Fruit fly (Drosophila melanogaster) whole organism, embryonic: ENCODE measurements around the gene CG33523.

Experiments
- ATbp ChIP-seq: fragments of 200-800 bp; sonication (Bioruptor generic); optimal IDR thresholded peaks from 2 replicates; lab custom pipeline; 2017; ENCODE audit warnings: missing biosample characterization, mild to moderate bottlenecking, missing genetic modification characterization, missing genetic modification reagents
- Ada2b ChIP-seq: fragments of 200-800 bp; sonication (Bioruptor generic); IDR thresholded peaks from 2 replicates; pipeline ENCODE4 v1.3.6; 2022; ENCODE audit warnings: missing biosample characterization, missing genetic modification characterization
- CG10274 ChIP-seq: fragments of 200-800 bp; sonication (Bioruptor generic); optimal IDR thresholded peaks from 3 replicates; lab custom pipeline; 2017; ENCODE audit warnings: missing biosample characterization, mild to moderate bottlenecking, missing genetic modification characterization
- CG12155 ChIP-seq: fragments of 200-800 bp; sonication (Bioruptor generic); optimal IDR thresholded peaks from 3 replicates; lab custom pipeline; 2016; ENCODE audit warnings: missing biosample characterization, missing genetic modification characterization
- CG12769 ChIP-seq: fragments of 200-800 bp; sonication (Bioruptor generic); optimal IDR thresholded peaks from 2 replicates; lab custom pipeline; 2019; ENCODE audit warnings: missing biosample characterization, mild to moderate bottlenecking, missing genetic modification characterization, moderate library complexity
- CG14710 ChIP-seq: fragments of 200-800 bp; sonication (Bioruptor generic); optimal IDR thresholded peaks from 3 replicates; lab custom pipeline; 2019; ENCODE audit warnings: missing biosample characterization, mild to moderate bottlenecking, missing genetic modification characterization, moderate library complexity
- CG15269 ChIP-seq: fragments of 200-800 bp; sonication (Bioruptor generic); optimal IDR thresholded peaks from 2 replicates; lab custom pipeline; 2018; ENCODE audit warnings: missing biosample characterization, mild to moderate bottlenecking, missing genetic modification characterization, moderate library complexity
- CG17612 ChIP-seq: fragments of 200-800 bp; sonication (Bioruptor generic); IDR thresholded peaks from 2 replicates; pipeline ENCODE4 v1.3.6; 2022; ENCODE audit warnings: missing biosample characterization, missing genetic modification characterization
- CG2889 ChIP-seq: fragments of 200-800 bp; sonication (Bioruptor generic); IDR thresholded peaks from 3 replicates; pipeline ENCODE4 v1.3.6; 2022; ENCODE audit warnings: missing biosample characterization, missing genetic modification characterization
- CG3407 ChIP-seq: fragments of 200-800 bp; sonication (Bioruptor generic); optimal IDR thresholded peaks from 2 replicates; lab custom pipeline; 2018; ENCODE audit warnings: missing biosample characterization, mild to moderate bottlenecking, missing genetic modification characterization
- CG4404 ChIP-seq: fragments of 200-800 bp; sonication (Bioruptor generic); IDR thresholded peaks from 2 replicates; pipeline ENCODE4 v1.3.6; 2022; ENCODE audit warnings: missing biosample characterization, missing genetic modification characterization
- CG8765 ChIP-seq: fragments of 200-800 bp; sonication (Bioruptor generic); IDR thresholded peaks from 2 replicates; pipeline ENCODE4 v1.3.6; 2022; ENCODE audit warnings: missing biosample characterization, missing genetic modification characterization
- CHES-1-like ChIP-seq: fragments of 200-800 bp; sonication (Bioruptor generic); optimal IDR thresholded peaks from 2 replicates; lab custom pipeline; 2016; ENCODE audit warnings: missing biosample characterization, missing genetic modification characterization
- CrebB ChIP-seq: fragments of 200-800 bp; sonication (Bioruptor generic); optimal IDR thresholded peaks from 3 replicates; lab custom pipeline; 2018; ENCODE audit warnings: missing biosample characterization, mild to moderate bottlenecking, missing genetic modification characterization
- Dp ChIP-seq: fragments of 200-800 bp; sonication (Bioruptor generic); optimal IDR thresholded peaks from 2 replicates; lab custom pipeline; 2018; ENCODE audit warnings: missing biosample characterization, mild to moderate bottlenecking, missing genetic modification characterization, moderate library complexity
- E2f2 ChIP-seq: fragments of 200-800 bp; sonication (Bioruptor generic); IDR thresholded peaks from 2 replicates; pipeline ENCODE4 v1.3.6; 2022; ENCODE audit warnings: missing biosample characterization, missing genetic modification characterization
- Ets65A ChIP-seq: fragments of 200-800 bp; sonication (Bioruptor generic); peaks from one replicate; lab custom pipeline; 2016; ENCODE audit warnings: missing biosample characterization, missing genetic modification characterization
- Ets97D ChIP-seq: fragments of 200-800 bp; sonication (Bioruptor generic); optimal IDR thresholded peaks from 3 replicates; lab custom pipeline; 2016; ENCODE audit warnings: missing biosample characterization, missing genetic modification characterization
- HmgZ ChIP-seq: fragments of 200-800 bp; sonication (Bioruptor generic); optimal IDR thresholded peaks from 2 replicates; lab custom pipeline; 2018; ENCODE audit warnings: missing biosample characterization, mild to moderate bottlenecking, missing genetic modification characterization
- Hr39 ChIP-seq: fragments of >200 bp; optimal IDR thresholded peaks from 2 replicates; lab custom pipeline; 2017
- Hr78 ChIP-seq, 2 experiments: fragments of 200-800 bp in 1 of 2; fragments of >200 bp in 1 of 2; sonication (Bioruptor generic) in 1 of 2; optimal IDR thresholded peaks; 2 replicates each; lab custom pipeline; 2017 to 2019; ENCODE audit warnings: missing biosample characterization in 2 of 2, missing genetic modification characterization in 2 of 2, mild to moderate bottlenecking in 1 of 2, moderate library complexity in 1 of 2
- Mad ChIP-seq: fragments of 200-800 bp; sonication (Bioruptor generic); optimal IDR thresholded peaks from 2 replicates; lab custom pipeline; 2016; ENCODE audit warnings: missing biosample characterization, missing genetic modification characterization
- Max ChIP-seq: fragments of 200-800 bp; sonication (Bioruptor generic); optimal IDR thresholded peaks from 2 replicates; lab custom pipeline; 2016; ENCODE audit warnings: missing biosample characterization, mild to moderate bottlenecking, missing genetic modification characterization
- Oli ChIP-seq: fragments of 200-800 bp; sonication (Bioruptor generic); optimal IDR thresholded peaks from 2 replicates; lab custom pipeline; 2018; ENCODE audit warnings: missing biosample characterization, mild to moderate bottlenecking, missing genetic modification characterization, moderate library complexity
- Scr ChIP-seq: fragments of 200-800 bp; sonication (Bioruptor generic); IDR thresholded peaks from 2 replicates; pipeline ENCODE4 v1.3.6; 2022; ENCODE audit warnings: missing biosample characterization, missing genetic modification characterization; ENCODE audit not compliant: partially characterized antibody
- Ssrp ChIP-seq: fragments of 200-800 bp; sonication (Bioruptor generic); optimal IDR thresholded peaks from 2 replicates; lab custom pipeline; 2018; ENCODE audit warnings: missing biosample characterization, mild to moderate bottlenecking, missing genetic modification characterization, moderate library complexity
- Vsx1 ChIP-seq: fragments of 200-800 bp; sonication (Bioruptor generic); optimal IDR thresholded peaks from 2 replicates; lab custom pipeline; 2017; ENCODE audit warnings: missing biosample characterization, mild to moderate bottlenecking, missing genetic modification characterization, missing genetic modification reagents
- ap ChIP-seq: fragments of 200-800 bp; sonication (Bioruptor generic); IDR thresholded peaks from 2 replicates; pipeline ENCODE4 v1.3.6; 2022; ENCODE audit warnings: missing biosample characterization, missing genetic modification characterization
- ato ChIP-seq: fragments of 200-800 bp; sonication (Bioruptor generic); IDR thresholded peaks from 2 replicates; pipeline ENCODE4 v1.3.6; 2022; ENCODE audit warnings: missing biosample characterization, missing genetic modification characterization; ENCODE audit not compliant: partially characterized antibody
- da ChIP-seq: fragments of 200-800 bp; sonication (Bioruptor generic); optimal IDR thresholded peaks from 2 replicates; lab custom pipeline; 2016; ENCODE audit warnings: missing biosample characterization, missing genetic modification characterization
- dm ChIP-seq: fragments of 200-800 bp; sonication (Bioruptor generic); optimal IDR thresholded peaks from 3 replicates; lab custom pipeline; 2016; ENCODE audit warnings: missing biosample characterization, missing genetic modification characterization
- dmrt11E ChIP-seq: fragments of 200-800 bp; sonication (Bioruptor generic); optimal IDR thresholded peaks from 3 replicates; lab custom pipeline; 2018; ENCODE audit warnings: missing biosample characterization, mild to moderate bottlenecking, missing genetic modification characterization, moderate library complexity
- fd64A ChIP-seq: fragments of 200-800 bp; sonication (Bioruptor generic); optimal IDR thresholded peaks from 3 replicates; lab custom pipeline; 2018; ENCODE audit warnings: missing biosample characterization, mild to moderate bottlenecking, missing genetic modification characterization
- ftz-f1 ChIP-seq: fragments of 200-800 bp; sonication (Bioruptor generic); optimal IDR thresholded peaks from 2 replicates; lab custom pipeline; 2016; ENCODE audit warnings: missing biosample characterization, missing genetic modification characterization
- gfzf ChIP-seq: fragments of 200-800 bp; sonication (Bioruptor generic); optimal IDR thresholded peaks from 2 replicates; lab custom pipeline; 2016; ENCODE audit warnings: missing biosample characterization, mild to moderate bottlenecking, missing genetic modification characterization, moderate library complexity
- grau ChIP-seq: fragments of 200-800 bp; optimal IDR thresholded peaks from 3 replicates; lab custom pipeline; 2019; ENCODE audit warnings: missing biosample characterization, mild to moderate bottlenecking, missing genetic modification characterization, moderate library complexity
- ind ChIP-seq: fragments of 200-800 bp; sonication (Bioruptor generic); optimal IDR thresholded peaks from 3 replicates; lab custom pipeline; 2016; ENCODE audit warnings: missing biosample characterization, missing genetic modification characterization
- ken ChIP-seq: fragments of 200-800 bp; sonication (Bioruptor generic); IDR thresholded peaks from 3 replicates; pipeline ENCODE4 v1.3.6; 2022; ENCODE audit warnings: missing biosample characterization, missing genetic modification characterization
- lilli ChIP-seq: fragments of 200-800 bp; sonication (Bioruptor generic); optimal IDR thresholded peaks from 3 replicates; lab custom pipeline; 2016; ENCODE audit warnings: missing biosample characterization, missing genetic modification characterization
- otp ChIP-seq: fragments of 200-800 bp; sonication (Bioruptor generic); IDR thresholded peaks from 3 replicates; pipeline ENCODE4, ENCODE4 v1.3.6; 2022; ENCODE audit warnings: missing biosample characterization, missing genetic modification characterization
- p53 ChIP-seq: fragments of 200-800 bp; sonication (Bioruptor generic); optimal IDR thresholded peaks from 2 replicates; lab custom pipeline; 2016; ENCODE audit warnings: missing biosample characterization, missing genetic modification characterization
- pnt ChIP-seq: fragments of 200-800 bp; sonication (Bioruptor generic); optimal IDR thresholded peaks from 3 replicates; lab custom pipeline; 2016; ENCODE audit warnings: missing biosample characterization, missing genetic modification characterization
- rib ChIP-seq: fragments of 200-800 bp; sonication (Bioruptor generic); IDR thresholded peaks from 2 replicates; pipeline ENCODE4 v1.3.6; 2022; ENCODE audit warnings: missing biosample characterization, missing genetic modification characterization
- row ChIP-seq: fragments of 200-800 bp; sonication (Bioruptor generic); IDR thresholded peaks from 3 replicates; pipeline ENCODE4 v1.3.6; 2022; ENCODE audit warnings: missing biosample characterization, missing genetic modification characterization
- sna ChIP-seq: fragments of 200-800 bp; sonication (Bioruptor generic); IDR thresholded peaks from 2 replicates; pipeline ENCODE4 v1.3.6; 2022; ENCODE audit warnings: missing biosample characterization, missing genetic modification characterization; ENCODE audit not compliant: partially characterized antibody
- stwl ChIP-seq: fragments of 200-800 bp; sonication (Bioruptor generic); optimal IDR thresholded peaks from 3 replicates; lab custom pipeline; 2018; ENCODE audit warnings: missing biosample characterization, mild to moderate bottlenecking, missing genetic modification characterization, moderate library complexity
- tin ChIP-seq: fragments of 200-800 bp; sonication (Bioruptor generic); optimal IDR thresholded peaks from 3 replicates; lab custom pipeline; 2016; ENCODE audit warnings: missing biosample characterization, missing genetic modification characterization
- toy ChIP-seq: fragments of 200-800 bp; sonication (Bioruptor generic); IDR thresholded peaks from 2 replicates; pipeline ENCODE4 v1.3.6; 2022; ENCODE audit warnings: missing biosample characterization, missing genetic modification characterization
- wek ChIP-seq: fragments of 200-800 bp; sonication (Bioruptor generic); optimal IDR thresholded peaks from 3 replicates; lab custom pipeline; 2018; ENCODE audit warnings: missing biosample characterization, mild to moderate bottlenecking, missing genetic modification characterization, moderate library complexity

CG33523 gene

DNA sequence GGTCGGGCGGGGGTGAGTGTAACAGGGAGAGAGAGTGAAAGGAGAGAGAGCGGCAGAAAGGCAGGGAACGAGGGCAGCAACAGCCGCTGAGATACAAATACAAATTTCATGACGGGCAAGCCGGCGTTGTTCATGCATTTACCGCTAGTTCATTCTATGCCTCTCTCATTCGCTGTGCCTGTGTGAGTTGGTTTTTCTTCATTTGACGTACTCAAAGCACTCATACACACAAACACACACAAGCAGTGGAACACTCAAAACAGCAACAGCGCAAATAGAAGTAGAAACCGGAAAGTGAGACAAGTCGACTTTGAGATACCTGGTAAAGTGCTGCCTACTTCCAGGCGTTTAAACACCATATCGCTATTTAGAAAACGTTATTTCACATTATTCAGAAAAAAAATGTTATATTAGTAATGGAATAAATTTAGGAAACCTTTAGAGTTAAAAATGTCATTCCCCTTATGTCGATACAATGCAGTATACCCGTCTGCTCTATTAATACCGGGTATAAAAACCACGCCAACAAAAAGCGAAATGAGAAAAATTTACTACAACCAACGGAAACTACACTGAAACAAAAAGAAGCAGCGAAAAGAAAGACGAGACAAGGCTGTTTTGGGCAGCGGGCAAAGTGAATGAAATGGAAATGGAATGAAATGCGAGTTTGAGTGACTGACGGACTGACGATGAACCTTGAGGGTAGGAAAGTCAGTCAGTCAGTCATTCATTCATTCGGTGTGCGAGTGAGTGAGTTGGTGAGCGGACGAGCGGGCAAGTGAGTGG lies 52.7 kb downstream of the CG33523 start (continued):
- TF ChIP-seq pnt (GFP tag; lab: Kevin White, UChicago) (peak; percentile 96), CG17612 (GFP tag; lab: Robert Waterston, UW) (peak; percentile 90), Max (peak; percentile 95), Vsx1 (GFP tag; lab: Kevin White, UChicago) (peak; percentile 93), rib (peak; percentile 59; the same call in 1 of the 2 replicates), toy (GFP tag; lab: Robert Waterston, UW) (peak; percentile 78), tin (GFP tag; lab: Kevin White, UChicago) (peak; percentile 93), Mad (peak; percentile 82), Scr (GFP tag; lab: Robert Waterston, UW) (peak; percentile 38; the same call in 1 of the 2 replicates), CG14710 (tag; lab: Kevin White, UChicago) (peak; percentile 96), ind (peak; percentile 92), CG4404 (GFP tag; lab: Robert Waterston, UW) (peak; percentile 96), E2f2 (GFP tag; lab: Robert Waterston, UW) (peak; percentile 77), da (GFP tag; lab: Kevin White, UChicago) (peak; percentile 50), Dp (GFP tag; lab: Kevin White, UChicago) (no peak), CG8765 (GFP tag; lab: Robert Waterston, UW) (peak; percentile 88), Ssrp (tag; lab: Kevin White, UChicago) (peak; percentile 95), wek (GFP tag; lab: Kevin White, UChicago) (peak; percentile 41), CG3407 (peak; percentile 97), gfzf (GFP tag; lab: Kevin White, UChicago) (peak; percentile 1), dmrt11E (tag; lab: Kevin White, UChicago) (peak; percentile 97), Ets65A (GFP tag; lab: Kevin White, UChicago) (peak; percentile 98), ato (GFP tag; lab: Robert Waterston, UW) (no peak), grau (tag; lab: Kevin White, UChicago) (peak; percentile 88), stwl (tag; lab: Kevin White, UChicago) (peak; percentile 48), CG10274 (GFP tag; lab: Kevin White, UChicago) (peak; percentile 63), Ada2b (GFP tag; lab: Robert Waterston, UW) (peak; percentile 96), CG12155 (GFP tag; lab: Kevin White, UChicago) (peak; percentile 82), CG15269 (tag; lab: Kevin White, UChicago) (peak; percentile 90), CHES-1-like (GFP tag; lab: Kevin White, UChicago) (peak; percentile 84), CrebB (peak; percentile 68), CG2889 (GFP tag; lab: Robert Waterston, UW) (peak; percentile 89), p53 (peak; percentile 78), HmgZ (tag; lab: Kevin White, UChicago) (peak; percentile 82), fd64A (GFP tag; lab: Kevin White, UChicago) (peak; percentile 85), CG12769 (peak; percentile 41), lilli (GFP tag; lab: Kevin White, UChicago) (peak; percentile 84), Oli (tag; lab: Kevin White, UChicago) (peak; percentile 96), sna (GFP tag; lab: Robert Waterston, UW) (no peak), otp (GFP tag; lab: Robert Waterston, UW) (peak; percentile 95), Ets97D (GFP tag; lab: Kevin White, UChicago) (peak; percentile 88), Hr39 (lab: Kevin White, UChicago) (no peak), ftz-f1 (no peak), ken (GFP tag; lab: Robert Waterston, UW) (peak; percentile 97), Hr78 (GFP tag; optimal IDR thresholded peaks at IDR 0.05; lab: Kevin White, UChicago) (peak in 1 of 2 experiments; percentile 87), ATbp (peak; percentile 97), dm (GFP tag; lab: Kevin White, UChicago) (peak; percentile 59), ap (peak; percentile 96), row (GFP tag; lab: Robert Waterston, UW) (peak; percentile 99)
